Worm (Caenorhabditis elegans) whole organism, young adult: ENCODE measurements around the gene twk-7.
A peak's percentile ranks its signal among the peaks of the same experiment; 100 is the strongest.

ENCODE experiments used
- B0261.1 ChIP-seq: sonication (generic microtip); optimal IDR thresholded peaks from 2 replicates; lab custom pipeline; 2016; ENCODE audit warnings: mild to moderate bottlenecking, missing genetic modification characterization, moderate library complexity, missing compliant biosample characterization
- C06A6.2 ChIP-seq: fragments of 200-800 bp; sonication (Bioruptor generic); conservative IDR thresholded peaks from 2 replicates; pipeline ENCODE4 v1.3.6; 2022; ENCODE audit warnings: missing genetic modification characterization, missing compliant biosample characterization
- F22D6.2 ChIP-seq: sonication (generic microtip); optimal IDR thresholded peaks from 2 replicates; lab custom pipeline; 2016; ENCODE audit warnings: mild to moderate bottlenecking, missing genetic modification characterization, missing compliant biosample characterization
- F39B2.1 ChIP-seq: fragments of 200-800 bp; sonication (Bioruptor generic); IDR thresholded peaks from 2 replicates; pipeline ENCODE4 v1.3.6; 2022; ENCODE audit warnings: missing genetic modification reagents, missing genetic modification characterization, missing compliant biosample characterization
- ama-1 ChIP-seq, 3 experiments: fragments of 150-350 bp in 1 of 3; sonication (generic microtip) in 2 of 3; optimal IDR thresholded peaks; 2 replicates each; lab custom pipeline; 2014 to 2018; ENCODE audit warnings: missing biosample characterization in 2 of 3, missing genetic modification characterization in 2 of 3, missing genetic modification reagents in 2 of 3
- atf-7 ChIP-seq: sonication (generic microtip); optimal IDR thresholded peaks from 2 replicates; lab custom pipeline; 2017; ENCODE audit warnings: mild to moderate bottlenecking, missing genetic modification characterization, missing compliant biosample characterization
- ccch-3 ChIP-seq: fragments of 200-800 bp; sonication (Bioruptor generic); optimal IDR thresholded peaks from 2 replicates; lab custom pipeline; 2018; ENCODE audit warnings: mild to moderate bottlenecking, missing genetic modification characterization, missing compliant biosample characterization
- cebp-1 ChIP-seq, 2 experiments: fragments of 200-800 bp in 1 of 2; sonication (Bioruptor generic) in 1 of 2; sonication (generic microtip) in 1 of 2; IDR thresholded peaks in 1 of 2; optimal IDR thresholded peaks in 1 of 2; 2 replicates each; pipeline versions ENCODE4 v1.3.6 to Lab custom; 2017 to 2022; ENCODE audit warnings: missing compliant biosample characterization in 2 of 2, missing genetic modification characterization in 2 of 2, mild to moderate bottlenecking in 1 of 2, missing genetic modification reagents in 1 of 2, moderate library complexity in 1 of 2
- cebp-2 ChIP-seq: fragments of 200-800 bp; sonication (Bioruptor generic); IDR thresholded peaks from 2 replicates; pipeline ENCODE4 v1.3.6; 2022; ENCODE audit warnings: missing genetic modification characterization, missing compliant biosample characterization
- ceh-27 ChIP-seq: fragments of 200-800 bp; sonication (Bioruptor generic); optimal IDR thresholded peaks from 2 replicates; lab custom pipeline; 2018; ENCODE audit warnings: mild to moderate bottlenecking, missing genetic modification characterization, moderate library complexity, missing compliant biosample characterization
- ceh-58 ChIP-seq: fragments of 200-800 bp; sonication (Bioruptor generic); IDR thresholded peaks from 2 replicates; pipeline ENCODE4 v1.3.6; 2022; ENCODE audit warnings: missing genetic modification characterization, missing compliant biosample characterization
- die-1 ChIP-seq: sonication (generic microtip); optimal IDR thresholded peaks from 2 replicates; lab custom pipeline; 2016; ENCODE audit warnings: missing genotype, mild to moderate bottlenecking, missing genetic modification characterization, missing compliant biosample characterization
- dpl-1 ChIP-seq: fragments of 150-350 bp; optimal IDR thresholded peaks from 2 replicates; lab custom pipeline; 2014; ENCODE audit warnings: missing biosample characterization, missing genetic modification reagents, missing genetic modification characterization
- ekl-4 ChIP-seq: fragments of 200-800 bp; sonication (Bioruptor generic); IDR thresholded peaks from 2 replicates; pipeline ENCODE4 v1.3.6; 2022; ENCODE audit warnings: missing genetic modification reagents, missing genetic modification characterization, missing compliant biosample characterization
- him-1 ChIP-seq: sonication (generic microtip); optimal IDR thresholded peaks from 2 replicates; lab custom pipeline; 2016; ENCODE audit warnings: missing genotype, missing genetic modification reagents, missing genetic modification characterization, missing compliant biosample characterization
- hlh-12 ChIP-seq: sonication (generic microtip); optimal IDR thresholded peaks from 2 replicates; lab custom pipeline; 2016; ENCODE audit warnings: missing genetic modification characterization, missing compliant biosample characterization
- let-526 ChIP-seq: fragments of 200-800 bp; sonication (Bioruptor generic); IDR thresholded peaks from 2 replicates; pipeline ENCODE4 v1.3.6; 2022; ENCODE audit warnings: missing genetic modification reagents, missing genetic modification characterization, missing compliant biosample characterization
- let-607 ChIP-seq, 2 experiments: fragments of 200-800 bp in 1 of 2; sonication (Bioruptor generic) in 1 of 2; sonication (generic microtip) in 1 of 2; optimal IDR thresholded peaks; 2 replicates each; lab custom pipeline; 2016 to 2018; ENCODE audit warnings: mild to moderate bottlenecking in 2 of 2, missing compliant biosample characterization in 2 of 2, missing genetic modification characterization in 2 of 2, moderate library complexity in 2 of 2, missing genotype in 1 of 2
- lin-26 ChIP-seq: fragments of 200-800 bp; sonication (Bioruptor generic); IDR thresholded peaks from 2 replicates; pipeline ENCODE4 v1.3.6; 2022; ENCODE audit warnings: missing genetic modification reagents, missing genetic modification characterization, missing compliant biosample characterization
- lin-35 ChIP-seq, 3 experiments: fragments of 150-350 bp in 2 of 3; sonication (generic microtip) in 1 of 3; optimal IDR thresholded peaks; 2 replicates each; lab custom pipeline; 2014 to 2018; ENCODE audit warnings: missing biosample characterization in 3 of 3, missing genetic modification characterization in 3 of 3, missing genetic modification reagents in 3 of 3
- lin-40 ChIP-seq: sonication (generic microtip); optimal IDR thresholded peaks from 2 replicates; lab custom pipeline; 2016; ENCODE audit warnings: missing genetic modification characterization, mild to moderate bottlenecking, missing compliant biosample characterization, missing genotype, missing genetic modification reagents
- lin-54 ChIP-seq: fragments of 200-800 bp; sonication (Bioruptor generic); optimal IDR thresholded peaks from 2 replicates; lab custom pipeline; 2018; ENCODE audit warnings: mild to moderate bottlenecking, missing genetic modification characterization, missing compliant biosample characterization
- lsl-1 ChIP-seq: fragments of 200-800 bp; sonication (Bioruptor generic); optimal IDR thresholded peaks from 2 replicates; lab custom pipeline; 2018; ENCODE audit warnings: mild to moderate bottlenecking, missing genetic modification characterization, moderate library complexity, missing compliant biosample characterization
- madf-8 ChIP-seq: fragments of 200-800 bp; sonication (Bioruptor generic); conservative IDR thresholded peaks from 2 replicates; pipeline ENCODE4 v1.3.6; 2022; ENCODE audit warnings: missing genetic modification reagents, missing genetic modification characterization, missing compliant biosample characterization
- mel-28 ChIP-seq: sonication (generic microtip); optimal IDR thresholded peaks from 2 replicates; lab custom pipeline; 2016; ENCODE audit warnings: borderline replicate concordance, mild to moderate bottlenecking, missing genetic modification characterization, missing compliant biosample characterization
- mes-4 ChIP-seq: sonication (generic microtip); optimal IDR thresholded peaks from 2 replicates; lab custom pipeline; 2016; ENCODE audit warnings: missing genotype, missing genetic modification characterization, missing compliant biosample characterization
- mxl-1 ChIP-seq: sonication (generic microtip); optimal IDR thresholded peaks from 2 replicates; lab custom pipeline; 2016; ENCODE audit warnings: missing genetic modification characterization, missing compliant biosample characterization
- nhr-90 ChIP-seq: sonication (generic microtip); optimal IDR thresholded peaks from 2 replicates; lab custom pipeline; 2016; ENCODE audit warnings: missing genotype, mild to moderate bottlenecking, missing genetic modification characterization, missing compliant biosample characterization
- pbrm-1 ChIP-seq: fragments of 200-800 bp; sonication (Bioruptor generic); IDR thresholded peaks from 2 replicates; pipeline ENCODE4 v1.3.6; 2022; ENCODE audit warnings: missing genetic modification reagents, missing genetic modification characterization, missing compliant biosample characterization
- pha-4 ChIP-seq: fragments of 150-350 bp; sonication (generic microtip); optimal IDR thresholded peaks from 2 replicates; lab custom pipeline; 2014; ENCODE audit warnings: missing biosample characterization, missing genetic modification reagents, missing genetic modification characterization
- rec-8 ChIP-seq, 2 experiments: sonication (generic microtip); optimal IDR thresholded peaks; 2 replicates each; lab custom pipeline; 2016; ENCODE audit warnings: mild to moderate bottlenecking in 2 of 2, missing genetic modification characterization in 2 of 2, missing genetic modification reagents in 2 of 2, missing genotype in 2 of 2, missing biosample characterization in 1 of 2, missing compliant biosample characterization in 1 of 2, moderate library complexity in 1 of 2
- repo-1 ChIP-seq: sonication (generic microtip); optimal IDR thresholded peaks from 2 replicates; lab custom pipeline; 2017; ENCODE audit warnings: mild to moderate bottlenecking, missing genetic modification characterization, missing compliant biosample characterization
- rpc-1 ChIP-seq, 2 experiments: fragments of 150-350 bp in 1 of 2; sonication (generic microtip) in 1 of 2; optimal IDR thresholded peaks; 2 replicates each; lab custom pipeline; 2014 to 2018; ENCODE audit warnings: missing biosample characterization in 1 of 2, missing genetic modification characterization in 1 of 2, missing genetic modification reagents in 1 of 2, missing genotype in 1 of 2
- sdz-38 ChIP-seq: sonication (generic microtip); optimal IDR thresholded peaks from 2 replicates; lab custom pipeline; 2016; ENCODE audit warnings: missing genotype, missing genetic modification characterization, missing compliant biosample characterization
- sea-2 ChIP-seq: fragments of 200-800 bp; sonication (Bioruptor generic); IDR thresholded peaks from 2 replicates; pipeline ENCODE4 v1.3.6; 2022; ENCODE audit warnings: missing genetic modification characterization, missing compliant biosample characterization
- snpc-1.3 ChIP-seq: sonication (generic microtip); optimal IDR thresholded peaks from 2 replicates; lab custom pipeline; 2017; ENCODE audit warnings: missing genetic modification characterization, mild to moderate bottlenecking, missing compliant biosample characterization, antibody characterized with exemption, moderate library complexity, missing genotype, missing genetic modification reagents; ENCODE audit not compliant: insufficient read depth
- snpc-4 ChIP-seq, 5 experiments: fragments of 150-350 bp in 1 of 5; sonication (generic microtip) in 4 of 5; optimal IDR thresholded peaks; 2 replicates each; lab custom pipeline; 2014 to 2018; ENCODE audit warnings: missing genetic modification characterization in 5 of 5, missing biosample characterization in 3 of 5, antibody characterized with exemption in 2 of 5, mild to moderate bottlenecking in 2 of 5, missing compliant biosample characterization in 2 of 5, missing genotype in 2 of 5, moderate library complexity in 2 of 5, missing genetic modification reagents in 1 of 5
- tbp1 ChIP-seq: fragments of 200-800 bp; sonication (Bioruptor generic); optimal IDR thresholded peaks from 2 replicates; lab custom pipeline; 2018; ENCODE audit warnings: mild to moderate bottlenecking, missing genetic modification characterization, missing compliant biosample characterization
- xnd-1 ChIP-seq: sonication (generic microtip); optimal IDR thresholded peaks from 2 replicates; lab custom pipeline; 2016; ENCODE audit warnings: missing genotype, missing genetic modification reagents, missing genetic modification characterization, missing compliant biosample characterization
- zfh-2 ChIP-seq: fragments of 200-800 bp; sonication (Bioruptor generic); conservative IDR thresholded peaks from 2 replicates; pipeline ENCODE4 v1.3.6; 2022; ENCODE audit warnings: missing genetic modification reagents, missing genetic modification characterization, missing compliant biosample characterization
- ztf-18 ChIP-seq: sonication (generic microtip); optimal IDR thresholded peaks from 2 replicates; lab custom pipeline; 2016; ENCODE audit warnings: missing genotype, mild to moderate bottlenecking, missing genetic modification characterization, missing compliant biosample characterization
- ztf-22 ChIP-seq: fragments of 200-800 bp; sonication (Bioruptor generic); optimal IDR thresholded peaks from 2 replicates; lab custom pipeline; 2018; ENCODE audit warnings: mild to moderate bottlenecking, missing genetic modification characterization, moderate library complexity, missing compliant biosample characterization
- ztf-25 ChIP-seq: fragments of 200-800 bp; sonication (Bioruptor generic); IDR thresholded peaks from 2 replicates; pipeline ENCODE4 v1.3.6; 2022; ENCODE audit warnings: missing genetic modification reagents, missing genetic modification characterization, missing compliant biosample characterization
- ztf-28 ChIP-seq: fragments of 200-800 bp; sonication (Bioruptor generic); IDR thresholded peaks from 2 replicates; pipeline ENCODE4 v1.3.6; 2022; ENCODE audit warnings: missing genetic modification reagents, missing genetic modification characterization, missing compliant biosample characterization

The twk-7 gene

DNA sequence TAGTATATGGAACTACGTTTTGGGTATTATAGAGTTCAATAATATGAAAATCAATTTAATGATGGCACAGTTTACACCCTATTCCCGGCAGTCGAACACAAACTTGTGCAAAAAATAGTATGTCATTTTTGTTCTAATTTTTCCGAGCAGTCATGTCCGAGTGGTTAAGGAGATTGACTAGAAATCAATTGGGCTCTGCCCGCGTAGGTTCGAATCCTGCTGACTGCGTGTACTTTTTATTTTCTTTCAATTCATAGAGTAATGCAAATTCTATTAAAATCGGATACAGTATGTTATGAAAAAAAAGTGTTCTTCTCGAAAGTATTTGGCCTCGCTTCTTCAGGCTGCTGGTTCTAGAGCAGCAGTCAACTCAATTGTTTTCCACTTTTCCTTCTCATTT is 2.5 kb upstream of the twk-7 start (continued):
- TF ChIP-seq ccch-3 (GFP tag; lab: Kevin White, UChicago): no peak
- peak; percentile 80 for TF ChIP-seq lin-26 (GFP tag; lab: Robert Waterston, UW)
- 0 out of 2 replicates have a peak, but pooled peaks have one; percentile 8 for TF ChIP-seq ztf-28
- TF ChIP-seq let-526 (GFP tag; lab: Robert Waterston, UW): 0 out of 2 replicates have a peak, but pooled peaks have one; percentile 19
- no peak for TF ChIP-seq ceh-27 (GFP tag; lab: Kevin White, UChicago)
- TF ChIP-seq C06A6.2: no peak
- TF ChIP-seq sea-2: no peak
- peak; percentile 78 for TF ChIP-seq rpc-1 (optimal IDR thresholded peaks at IDR 0.05; lab: Kevin White, UChicago)
- TF ChIP-seq rpc-1 (tag; optimal IDR thresholded peaks at IDR 0.05; lab: Kevin White, UChicago): peak; percentile 88
- TF ChIP-seq cebp-2 (GFP tag; lab: Robert Waterston, UW): no peak
- TF ChIP-seq atf-7 (tag; lab: Kevin White, UChicago): peak; percentile 5
- peak in 1 of 2 experiments; percentile 35 for TF ChIP-seq rec-8 (tag; optimal IDR thresholded peaks at IDR 0.05; lab: Kevin White, UChicago)
- no peak for TF ChIP-seq mxl-1 (tag; lab: Kevin White, UChicago)
- no peak for TF ChIP-seq ztf-22 (GFP tag; lab: Kevin White, UChicago)
- TF ChIP-seq pha-4: no peak
- peak; percentile 61 for TF ChIP-seq snpc-4 (GFP tag; optimal IDR thresholded peaks at IDR 0.05; lab: Kevin White, UChicago)
- TF ChIP-seq snpc-4 (tag; optimal IDR thresholded peaks at IDR 0.05; lab: Kevin White, UChicago): peak in 2 of 4 experiments; percentile 22 to 54
- peak; percentile 39 for TF ChIP-seq snpc-1.3 (tag; lab: Kevin White, UChicago)
- no peak for TF ChIP-seq mel-28 (tag; lab: Kevin White, UChicago)
- no peak for TF ChIP-seq cebp-1 (GFP tag; IDR thresholded peaks at IDR 0.05; lab: Robert Waterston, UW)
- no peak for TF ChIP-seq cebp-1 (tag; optimal IDR thresholded peaks at IDR 0.05; lab: Kevin White, UChicago)
- no peak for TF ChIP-seq xnd-1 (tag; lab: Kevin White, UChicago)
- TF ChIP-seq madf-8 (GFP tag; lab: Robert Waterston, UW): no peak
- TF ChIP-seq die-1: peak; percentile 80
- TF ChIP-seq zfh-2 (GFP tag; lab: Robert Waterston, UW): no peak

DNA sequence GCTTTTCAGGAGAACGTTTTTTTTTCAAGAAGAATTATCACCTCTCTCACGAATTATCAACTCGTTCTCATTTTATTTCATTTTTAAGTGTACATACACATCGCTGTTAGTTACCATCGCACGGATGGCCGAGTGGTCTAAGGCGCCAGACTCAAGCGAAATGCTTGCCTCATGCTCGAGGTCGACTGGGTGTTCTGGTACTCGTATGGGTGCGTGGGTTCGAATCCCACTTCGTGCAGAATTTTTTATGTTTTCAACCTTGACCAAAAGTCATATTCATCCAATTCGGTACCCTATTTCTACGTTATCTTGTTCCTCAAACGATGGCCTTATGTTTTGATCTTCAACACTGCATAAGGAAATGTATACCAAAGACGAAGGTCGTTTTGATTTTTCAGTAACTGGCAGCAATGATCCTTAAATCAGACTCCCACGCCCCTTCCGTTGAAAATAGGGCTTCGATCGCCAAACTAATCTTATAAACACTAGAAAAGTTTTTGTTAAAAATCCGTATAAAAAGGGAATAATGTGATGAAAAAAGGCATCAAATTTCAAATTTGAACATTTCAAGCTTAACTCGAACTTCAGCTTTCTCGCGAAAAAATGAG is 4.2 kb downstream of the twk-7 start, which contains the start of gene fip-1:
Gene fip-1 (plus strand): TSS at position 558 of the 608 bp plus-strand sequence.
- TF ChIP-seq ama-1 (optimal IDR thresholded peaks at IDR 0.05; lab: Kevin White, UChicago) (no peak), ama-1 (GFP tag; optimal IDR thresholded peaks at IDR 0.05; lab: Kevin White, UChicago) (peak in 1 of 2 experiments; percentile 87), mes-4 (tag; lab: Kevin White, UChicago) (peak; percentile 53), ztf-28 (0 out of 2 replicates have a peak, but pooled peaks have one; percentile 28), lin-40 (tag; lab: Kevin White, UChicago) (no peak), lin-54 (peak; percentile 60), nhr-90 (peak; percentile 72), ekl-4 (GFP tag; lab: Robert Waterston, UW) (peak; percentile 74), ceh-58 (no peak), snpc-4 (GFP tag; optimal IDR thresholded peaks at IDR 0.05; lab: Kevin White, UChicago) (peak; percentile 38), snpc-4 (tag; optimal IDR thresholded peaks at IDR 0.05; lab: Kevin White, UChicago) (peak in 3 of 4 experiments; percentile 27 to 56 (median 42)), F22D6.2 (tag; lab: Kevin White, UChicago) (no peak), lin-26 (GFP tag; lab: Robert Waterston, UW) (peak; percentile 92), him-1 (tag; lab: Kevin White, UChicago) (peak; percentile 77), sdz-38 (no peak), hlh-12 (tag; lab: Kevin White, UChicago) (no peak), lsl-1 (GFP tag; lab: Kevin White, UChicago) (peak; percentile 50), B0261.1 (tag; lab: Kevin White, UChicago) (peak; percentile 72), let-607 (tag; optimal IDR thresholded peaks at IDR 0.05; lab: Kevin White, UChicago) (peak in 1 of 2 experiments; percentile 16), tbp1 (GFP tag; lab: Kevin White, UChicago) (peak; percentile 96), F39B2.1 (no peak), pbrm-1 (GFP tag; lab: Robert Waterston, UW) (peak; percentile 66), ztf-25 (GFP tag; lab: Robert Waterston, UW) (0 out of 2 replicates have a peak, but pooled peaks have one; percentile 62), ztf-18 (tag; lab: Kevin White, UChicago) (peak; percentile 68), repo-1 (tag; lab: Kevin White, UChicago) (peak; percentile 61), lin-35 (GFP tag; optimal IDR thresholded peaks at IDR 0.05; lab: Kevin White, UChicago) (peak in 1 of 3 experiments; percentile 45), dpl-1 (no peak)
